Worm (Caenorhabditis elegans): Measurements from ENCODE around the gene srbc-82.

DNA sequence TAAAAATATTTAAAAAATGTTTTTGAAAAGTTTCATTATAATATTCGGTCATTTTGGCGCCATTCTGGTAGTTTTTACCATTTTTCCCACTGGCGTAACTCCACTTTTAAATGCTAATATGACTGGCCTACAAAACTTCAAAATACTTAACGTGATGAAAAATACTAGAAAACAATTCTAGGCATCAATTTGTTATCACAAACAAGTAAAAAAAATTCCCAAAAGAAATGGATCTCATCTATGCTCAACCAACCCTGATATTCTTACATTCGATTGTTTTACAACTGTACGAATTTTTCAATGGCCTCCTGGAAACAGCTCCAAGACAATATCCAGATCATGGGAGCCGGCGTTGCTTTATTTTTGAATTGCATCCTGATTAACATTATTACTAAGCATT, 14.6 kb downstream of the srbc-82 start, which contains the start of gene str-214:
- TF ChIP-seq pqm-1 (tag; optimal IDR thresholded peaks at IDR 0.05): no peak
- TF ChIP-seq hlh-17 (GFP tag; optimal IDR thresholded peaks at IDR 0.05; ENCODE audit: borderline replicate concordance): no peak
- no peak for TF ChIP-seq ztf-11 (tag; optimal IDR thresholded peaks at IDR 0.05)
- no peak for TF ChIP-seq nhr-84 (tag; optimal IDR thresholded peaks at IDR 0.05)
- TF ChIP-seq pag-3 (tag; optimal IDR thresholded peaks at IDR 0.05; ENCODE audit: borderline replicate concordance, insufficient read depth): no peak
- no peak for TF ChIP-seq fkh-8 (tag; optimal IDR thresholded peaks at IDR 0.05)
- TF ChIP-seq jun-1 (tag; optimal IDR thresholded peaks at IDR 0.05): no peak
- no peak for TF ChIP-seq snpc-4 (tag; optimal IDR thresholded peaks at IDR 0.05)

All from whole organism, L1 larva.